Fruit fly (Drosophila melanogaster): ENCODE data around the gene CG15545.

The CG15545 gene

DNA sequence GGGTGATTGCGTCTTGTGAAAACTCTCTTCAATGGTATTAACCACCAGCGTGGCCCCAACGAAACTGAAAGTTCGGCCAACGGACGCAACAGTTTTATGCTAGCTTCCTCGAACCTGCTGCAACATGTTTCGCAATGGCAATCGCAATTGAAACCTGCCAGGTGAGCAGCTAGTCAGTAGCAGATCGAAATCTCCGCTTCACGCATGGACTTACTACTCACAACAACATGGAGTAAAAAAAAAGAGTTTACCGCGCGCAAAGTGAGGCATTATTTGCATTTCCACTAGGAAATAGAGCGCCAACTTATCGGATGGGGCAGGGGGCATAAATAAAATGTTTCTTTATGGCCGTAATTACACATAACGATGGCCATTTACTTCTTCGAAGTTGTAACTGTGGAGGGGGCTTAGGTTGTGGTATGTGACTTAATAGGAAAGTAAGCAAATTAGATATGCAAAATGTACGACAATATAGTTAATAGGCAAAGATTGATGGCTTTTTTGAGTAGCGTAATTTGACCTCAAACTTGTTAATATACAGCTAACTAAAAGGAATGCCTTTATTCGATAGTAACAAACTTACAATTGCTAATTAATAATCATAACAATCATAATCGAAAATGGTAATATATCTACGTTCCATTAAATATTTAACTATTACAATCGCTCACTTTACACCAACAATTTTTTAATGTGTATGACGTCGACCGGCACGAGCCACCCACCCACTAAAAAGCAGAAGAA lies at the start of gene CG15545:
Gene CG15545 (minus strand): TSS at position 51 of the 744 bp plus-strand sequence.
- TF ChIP-seq Sin3A (optimal IDR thresholded peaks at IDR 0.05) (no peak), insv (optimal IDR thresholded peaks at IDR 0.05) (no peak), Myc (optimal IDR thresholded peaks at IDR 0.05) (no peak), h (optimal IDR thresholded peaks at IDR 0.05) (no peak), psq (optimal IDR thresholded peaks at IDR 0.05) (no peak), ttk (optimal IDR thresholded peaks at IDR 0.05) (no peak)

dm6 chr3R:30918872-30919271 lies 46.7 kb upstream of the CG15545 start:
- TF ChIP-seq ttk (optimal IDR thresholded peaks at IDR 0.05) (no peak), Sin3A (optimal IDR thresholded peaks at IDR 0.05) (no peak), Myc (optimal IDR thresholded peaks at IDR 0.05) (no peak), psq (optimal IDR thresholded peaks at IDR 0.05) (no peak), insv (optimal IDR thresholded peaks at IDR 0.05) (no peak), h (optimal IDR thresholded peaks at IDR 0.05) (no peak)

DNA sequence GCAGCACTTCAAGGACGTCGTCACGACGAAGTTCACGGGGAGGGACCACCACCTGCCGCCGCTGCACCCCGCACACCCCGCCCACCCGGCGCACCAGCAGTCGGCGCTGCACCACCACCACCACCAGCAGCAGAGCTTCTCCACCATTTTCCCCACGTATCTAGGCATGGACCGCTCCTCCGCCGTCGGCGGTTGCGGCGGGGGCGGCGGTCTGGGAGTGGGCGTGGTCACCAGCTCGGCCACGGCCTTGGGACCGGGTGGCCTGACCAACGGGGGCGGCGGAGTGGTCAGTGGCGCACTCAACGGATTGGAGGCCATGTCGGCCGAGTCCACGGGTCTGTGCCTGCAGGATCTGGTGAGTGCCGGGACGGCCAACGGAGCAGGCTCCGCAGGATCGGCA lies 43.9 kb upstream of the CG15545 start:
- TF ChIP-seq h (optimal IDR thresholded peaks at IDR 0.05) (no peak), insv (optimal IDR thresholded peaks at IDR 0.05) (no peak), psq (optimal IDR thresholded peaks at IDR 0.05) (no peak), ttk (optimal IDR thresholded peaks at IDR 0.05) (no peak), Myc (optimal IDR thresholded peaks at IDR 0.05) (no peak), Sin3A (optimal IDR thresholded peaks at IDR 0.05) (no peak)

dm6 chr3R:30915235-30915634 lies 43.1 kb upstream of the CG15545 start:
- TF ChIP-seq psq (optimal IDR thresholded peaks at IDR 0.05) (no peak), Myc (optimal IDR thresholded peaks at IDR 0.05) (no peak), ttk (optimal IDR thresholded peaks at IDR 0.05) (no peak), insv (optimal IDR thresholded peaks at IDR 0.05) (no peak)

- TF ChIP-seq ttk (optimal IDR thresholded peaks at IDR 0.05), result no peak
- TF ChIP-seq Myc (optimal IDR thresholded peaks at IDR 0.05), result no peak
- TF ChIP-seq h (optimal IDR thresholded peaks at IDR 0.05), result no peak
- no peak for TF ChIP-seq Sin3A (optimal IDR thresholded peaks at IDR 0.05)
- no peak for TF ChIP-seq insv (optimal IDR thresholded peaks at IDR 0.05)
- TF ChIP-seq psq (optimal IDR thresholded peaks at IDR 0.05), result no peak
Measured at dm6 chr3R:30913704-30914103, 41.6 kb upstream of the CG15545 start.

dm6 chr3R:30912402-30912801 lies 40.3 kb upstream of the CG15545 start, which contains the start of gene Ptx1:
Gene Ptx1 (plus strand): TSS chr3R:30912754.
- no peak for TF ChIP-seq Sin3A (optimal IDR thresholded peaks at IDR 0.05)
- TF ChIP-seq psq (optimal IDR thresholded peaks at IDR 0.05), result no peak
- no peak for TF ChIP-seq h (optimal IDR thresholded peaks at IDR 0.05)
- TF ChIP-seq ttk (optimal IDR thresholded peaks at IDR 0.05), result no peak
- no peak for TF ChIP-seq insv (optimal IDR thresholded peaks at IDR 0.05)
- TF ChIP-seq Myc (optimal IDR thresholded peaks at IDR 0.05), result no peak

DNA sequence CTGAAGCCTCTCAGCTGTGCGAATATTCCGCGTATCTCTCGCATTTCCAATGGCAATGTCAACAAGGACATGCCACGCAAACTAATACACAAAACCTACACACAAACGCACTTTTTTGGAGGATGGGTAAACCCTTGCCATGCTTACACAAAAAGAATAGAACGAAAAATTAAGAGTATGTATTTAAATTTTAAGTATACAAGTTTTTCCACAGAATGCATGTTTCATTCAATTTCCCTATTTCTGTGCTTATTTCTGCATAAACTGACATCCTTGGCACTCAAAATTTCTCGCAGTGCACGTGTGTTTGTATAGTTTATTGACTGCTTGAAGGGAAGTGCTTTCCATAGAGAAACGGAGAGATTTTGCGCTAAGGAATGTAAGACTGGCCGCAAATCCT lies 37.7 kb upstream of the CG15545 start:
- TF ChIP-seq Sin3A (optimal IDR thresholded peaks at IDR 0.05) (no peak), ttk (optimal IDR thresholded peaks at IDR 0.05) (no peak), psq (optimal IDR thresholded peaks at IDR 0.05) (no peak), insv (optimal IDR thresholded peaks at IDR 0.05) (no peak), Myc (optimal IDR thresholded peaks at IDR 0.05) (no peak), h (optimal IDR thresholded peaks at IDR 0.05) (no peak)

DNA sequence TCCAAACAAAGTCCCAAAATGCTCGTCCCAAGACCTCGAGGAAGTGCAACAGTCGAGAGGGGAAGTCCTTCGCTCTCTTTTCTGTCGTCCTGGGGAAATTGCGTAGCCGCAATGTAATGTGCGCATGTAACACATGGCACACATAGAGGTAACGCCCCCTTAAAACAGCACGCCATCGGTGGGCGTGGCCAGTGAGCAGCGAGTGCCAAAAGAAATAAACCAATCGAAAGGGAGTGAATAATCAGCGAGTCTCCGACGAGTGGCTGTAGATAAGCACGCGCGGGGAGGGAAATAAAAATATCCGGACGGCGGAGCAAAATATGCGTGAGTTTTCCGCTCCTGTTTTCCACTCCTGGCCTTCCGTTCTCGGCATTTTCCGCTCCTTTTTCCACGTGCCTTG lies 36.9 kb upstream of the CG15545 start:
- no peak for TF ChIP-seq ttk (optimal IDR thresholded peaks at IDR 0.05)
- no peak for TF ChIP-seq insv (optimal IDR thresholded peaks at IDR 0.05)
- no peak for TF ChIP-seq psq (optimal IDR thresholded peaks at IDR 0.05)
- TF ChIP-seq h (optimal IDR thresholded peaks at IDR 0.05), result no peak
- TF ChIP-seq Sin3A (optimal IDR thresholded peaks at IDR 0.05), result no peak
- TF ChIP-seq Myc (optimal IDR thresholded peaks at IDR 0.05), result no peak

- TF ChIP-seq Sin3A (optimal IDR thresholded peaks at IDR 0.05) (no peak), insv (optimal IDR thresholded peaks at IDR 0.05) (no peak), psq (optimal IDR thresholded peaks at IDR 0.05) (no peak), h (optimal IDR thresholded peaks at IDR 0.05) (no peak)
Measured at dm6 chr3R:30903994-30904393, 31.8 kb upstream of the CG15545 start.

DNA sequence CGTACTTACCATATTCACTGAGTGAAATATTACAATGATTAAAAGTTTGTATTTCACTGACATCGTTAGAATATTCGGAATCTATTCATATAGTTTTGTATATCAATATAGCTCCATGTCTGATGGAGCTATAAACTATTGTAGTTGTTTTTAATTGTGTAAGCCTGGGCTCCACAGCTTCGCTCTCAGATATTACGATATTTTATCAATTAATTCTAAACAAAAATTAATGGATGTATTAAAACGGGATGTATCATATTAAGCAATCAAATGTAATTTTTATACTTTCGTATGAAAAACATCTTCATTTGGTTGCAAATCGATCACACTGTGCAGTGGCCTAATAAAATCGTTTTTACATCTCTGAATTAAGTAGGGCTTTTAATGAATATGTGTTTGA lies 29.9 kb upstream of the CG15545 start, which contains the start of gene CG33483:
Gene CG33483 (minus strand): TSS at position 101 of the 400 bp plus-strand sequence.
- TF ChIP-seq Sin3A (optimal IDR thresholded peaks at IDR 0.05) (no peak), h (optimal IDR thresholded peaks at IDR 0.05) (no peak), insv (optimal IDR thresholded peaks at IDR 0.05) (no peak), ttk (optimal IDR thresholded peaks at IDR 0.05) (no peak), Myc (optimal IDR thresholded peaks at IDR 0.05) (no peak), psq (optimal IDR thresholded peaks at IDR 0.05) (no peak)

dm6 chr3R:30893738-30894137 lies 21.6 kb upstream of the CG15545 start, which contains the start of gene Cyp4c3:
Gene Cyp4c3 (plus strand): TSS chr3R:30894038.
- no peak for TF ChIP-seq Sin3A (optimal IDR thresholded peaks at IDR 0.05)
- no peak for TF ChIP-seq psq (optimal IDR thresholded peaks at IDR 0.05)
- TF ChIP-seq ttk (optimal IDR thresholded peaks at IDR 0.05), result no peak
- TF ChIP-seq h (optimal IDR thresholded peaks at IDR 0.05), result no peak
- TF ChIP-seq Myc (optimal IDR thresholded peaks at IDR 0.05), result no peak
- no peak for TF ChIP-seq insv (optimal IDR thresholded peaks at IDR 0.05)

DNA sequence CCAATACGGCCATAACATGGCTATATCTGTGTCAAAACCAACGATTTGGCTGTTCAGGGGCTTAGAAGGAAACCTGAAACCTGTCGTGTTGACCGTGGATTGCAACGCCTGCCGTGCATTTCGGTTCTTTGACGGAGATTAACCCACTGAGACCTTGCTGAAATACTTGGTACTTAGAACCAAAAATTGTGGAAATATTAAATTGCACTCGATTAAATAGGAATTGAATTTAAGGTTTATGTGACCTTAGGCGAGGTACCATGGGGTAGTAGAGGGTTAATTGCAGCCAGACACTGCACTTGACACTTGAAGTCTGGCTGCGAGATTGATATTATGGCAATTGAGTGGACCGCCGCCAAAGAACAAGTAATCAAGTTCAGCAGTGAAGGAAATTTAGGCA lies 17.9 kb upstream of the CG15545 start:
- TF ChIP-seq insv (optimal IDR thresholded peaks at IDR 0.05), result no peak
- no peak for TF ChIP-seq h (optimal IDR thresholded peaks at IDR 0.05)
- no peak for TF ChIP-seq psq (optimal IDR thresholded peaks at IDR 0.05)
- no peak for TF ChIP-seq ttk (optimal IDR thresholded peaks at IDR 0.05)

Measured in Kc167 (cell line).